Worm (Caenorhabditis elegans) whole organism, young adult: ENCODE results near the gene rdl-1.

Source experiments
- B0035.1 ChIP-seq: sonication (generic microtip); optimal IDR thresholded peaks from 2 replicates; lab custom pipeline; 2016; ENCODE audit warnings: missing genetic modification characterization, mild to moderate bottlenecking, missing compliant biosample characterization, missing genotype, missing genetic modification reagents
- C06A6.2 ChIP-seq: fragments of 200-800 bp; sonication (Bioruptor generic); conservative IDR thresholded peaks from 2 replicates; pipeline ENCODE4 v1.3.6; 2022; ENCODE audit warnings: missing genetic modification characterization, missing compliant biosample characterization
- C17E4.6 ChIP-seq: fragments of 200-800 bp; sonication (Bioruptor generic); IDR thresholded peaks from 2 replicates; pipeline ENCODE4 v1.3.6; 2022; ENCODE audit warnings: missing genetic modification reagents, missing genetic modification characterization, missing compliant biosample characterization
- F22D6.2 ChIP-seq: sonication (generic microtip); optimal IDR thresholded peaks from 2 replicates; lab custom pipeline; 2016; ENCODE audit warnings: mild to moderate bottlenecking, missing genetic modification characterization, missing compliant biosample characterization
- F33H1.4 ChIP-seq: fragments of 200-800 bp; sonication (Bioruptor generic); IDR thresholded peaks from 2 replicates; pipeline ENCODE4 v1.3.6; 2022; ENCODE audit warnings: missing genetic modification reagents, missing genetic modification characterization, missing compliant biosample characterization
- F39B2.1 ChIP-seq: fragments of 200-800 bp; sonication (Bioruptor generic); IDR thresholded peaks from 2 replicates; pipeline ENCODE4 v1.3.6; 2022; ENCODE audit warnings: missing genetic modification reagents, missing genetic modification characterization, missing compliant biosample characterization
- F57A8.1 ChIP-seq: fragments of 200-800 bp; sonication (Bioruptor generic); optimal IDR thresholded peaks from 2 replicates; lab custom pipeline; 2018; ENCODE audit warnings: mild to moderate bottlenecking, missing genetic modification characterization, moderate library complexity, missing compliant biosample characterization
- akir-1 ChIP-seq: fragments of 200-800 bp; sonication (Bioruptor generic); optimal IDR thresholded peaks from 2 replicates; lab custom pipeline; 2018; ENCODE audit warnings: mild to moderate bottlenecking, missing genetic modification characterization, moderate library complexity, missing compliant biosample characterization
- ama-1 ChIP-seq, 3 experiments: fragments of 150-350 bp in 1 of 3; sonication (generic microtip) in 2 of 3; optimal IDR thresholded peaks; 2 replicates each; lab custom pipeline; 2014 to 2018; ENCODE audit warnings: missing biosample characterization in 2 of 3, missing genetic modification characterization in 2 of 3, missing genetic modification reagents in 2 of 3
- attf-3 ChIP-seq: fragments of 200-800 bp; sonication (Bioruptor generic); conservative IDR thresholded peaks from 2 replicates; pipeline ENCODE4 v1.3.6; 2022; ENCODE audit warnings: missing genetic modification reagents, missing genetic modification characterization, missing compliant biosample characterization
- attf-5 ChIP-seq: fragments of 200-800 bp; sonication (Bioruptor generic); optimal IDR thresholded peaks from 2 replicates; lab custom pipeline; 2018; ENCODE audit warnings: mild to moderate bottlenecking, missing genetic modification characterization, missing compliant biosample characterization
- ccch-3 ChIP-seq: fragments of 200-800 bp; sonication (Bioruptor generic); optimal IDR thresholded peaks from 2 replicates; lab custom pipeline; 2018; ENCODE audit warnings: mild to moderate bottlenecking, missing genetic modification characterization, missing compliant biosample characterization
- cebp-1 ChIP-seq, 2 experiments: fragments of 200-800 bp in 1 of 2; sonication (Bioruptor generic) in 1 of 2; sonication (generic microtip) in 1 of 2; IDR thresholded peaks in 1 of 2; optimal IDR thresholded peaks in 1 of 2; 2 replicates each; pipeline versions ENCODE4 v1.3.6 to Lab custom; 2017 to 2022; ENCODE audit warnings: missing compliant biosample characterization in 2 of 2, missing genetic modification characterization in 2 of 2, mild to moderate bottlenecking in 1 of 2, missing genetic modification reagents in 1 of 2, moderate library complexity in 1 of 2
- ceh-100 ChIP-seq: fragments of 200-800 bp; sonication (Bioruptor generic); IDR thresholded peaks from 2 replicates; pipeline ENCODE4 v1.3.6; 2022; ENCODE audit warnings: missing genetic modification reagents, missing genetic modification characterization, missing compliant biosample characterization
- die-1 ChIP-seq: sonication (generic microtip); optimal IDR thresholded peaks from 2 replicates; lab custom pipeline; 2016; ENCODE audit warnings: missing genotype, mild to moderate bottlenecking, missing genetic modification characterization, missing compliant biosample characterization
- dox-1 ChIP-seq: fragments of 200-800 bp; sonication (Bioruptor generic); IDR thresholded peaks from 2 replicates; pipeline ENCODE4 v1.3.6; 2022; ENCODE audit warnings: missing genetic modification reagents, missing genetic modification characterization, missing compliant biosample characterization
- dpff-1 ChIP-seq: sonication (generic microtip); optimal IDR thresholded peaks from 2 replicates; lab custom pipeline; 2017; ENCODE audit warnings: mild to moderate bottlenecking, missing genetic modification characterization, missing compliant biosample characterization
- efl-1 ChIP-seq: fragments of 150-350 bp; optimal IDR thresholded peaks from 2 replicates; lab custom pipeline; 2014; ENCODE audit warnings: missing biosample characterization, missing genetic modification reagents, missing genetic modification characterization
- egl-18 ChIP-seq: fragments of 200-800 bp; sonication (Bioruptor generic); IDR thresholded peaks from 2 replicates; pipeline ENCODE4 v1.3.6; 2022; ENCODE audit warnings: missing genetic modification reagents, missing genetic modification characterization, missing compliant biosample characterization
- egl-44 ChIP-seq: fragments of 200-800 bp; sonication (Bioruptor generic); IDR thresholded peaks from 2 replicates; pipeline ENCODE4 v1.3.6; 2022; ENCODE audit warnings: missing genetic modification reagents, missing genetic modification characterization, missing compliant biosample characterization
- egrh-3 ChIP-seq: fragments of 200-800 bp; sonication (Bioruptor generic); IDR thresholded peaks from 2 replicates; pipeline ENCODE4 v1.3.6; 2022; ENCODE audit warnings: missing genetic modification reagents, missing genetic modification characterization, missing compliant biosample characterization
- hmg-1.2 ChIP-seq: fragments of 200-800 bp; sonication (Bioruptor generic); IDR thresholded peaks from 2 replicates; pipeline ENCODE4 v1.3.6; 2022; ENCODE audit warnings: missing genetic modification reagents, missing genetic modification characterization, missing compliant biosample characterization
- let-526 ChIP-seq: fragments of 200-800 bp; sonication (Bioruptor generic); IDR thresholded peaks from 2 replicates; pipeline ENCODE4 v1.3.6; 2022; ENCODE audit warnings: missing genetic modification reagents, missing genetic modification characterization, missing compliant biosample characterization
- lin-26 ChIP-seq: fragments of 200-800 bp; sonication (Bioruptor generic); IDR thresholded peaks from 2 replicates; pipeline ENCODE4 v1.3.6; 2022; ENCODE audit warnings: missing genetic modification reagents, missing genetic modification characterization, missing compliant biosample characterization
- lin-35 ChIP-seq, 3 experiments: fragments of 150-350 bp in 2 of 3; sonication (generic microtip) in 1 of 3; optimal IDR thresholded peaks; 2 replicates each; lab custom pipeline; 2014 to 2018; ENCODE audit warnings: missing biosample characterization in 3 of 3, missing genetic modification characterization in 3 of 3, missing genetic modification reagents in 3 of 3
- lin-40 ChIP-seq: sonication (generic microtip); optimal IDR thresholded peaks from 2 replicates; lab custom pipeline; 2016; ENCODE audit warnings: missing genetic modification characterization, mild to moderate bottlenecking, missing compliant biosample characterization, missing genotype, missing genetic modification reagents
- lin-54 ChIP-seq: fragments of 200-800 bp; sonication (Bioruptor generic); optimal IDR thresholded peaks from 2 replicates; lab custom pipeline; 2018; ENCODE audit warnings: mild to moderate bottlenecking, missing genetic modification characterization, missing compliant biosample characterization
- nfyb-1 ChIP-seq: fragments of 200-800 bp; sonication (Bioruptor generic); IDR thresholded peaks from 2 replicates; pipeline ENCODE4 v1.3.6; 2022; ENCODE audit warnings: missing genetic modification reagents, missing genetic modification characterization, missing compliant biosample characterization
- nhr-120 ChIP-seq: fragments of 200-800 bp; sonication (Bioruptor generic); IDR thresholded peaks from 2 replicates; pipeline ENCODE4 v1.3.6; 2022; ENCODE audit warnings: missing genetic modification characterization, missing compliant biosample characterization
- nhr-179 ChIP-seq: sonication (generic microtip); optimal IDR thresholded peaks from 2 replicates; lab custom pipeline; 2016; ENCODE audit warnings: mild to moderate bottlenecking, missing genetic modification characterization, missing compliant biosample characterization
- nhr-27 ChIP-seq: fragments of 200-800 bp; sonication (Bioruptor generic); optimal IDR thresholded peaks from 2 replicates; lab custom pipeline; 2018; ENCODE audit warnings: mild to moderate bottlenecking, missing genetic modification characterization, moderate library complexity, missing compliant biosample characterization
- nhr-90 ChIP-seq: sonication (generic microtip); optimal IDR thresholded peaks from 2 replicates; lab custom pipeline; 2016; ENCODE audit warnings: missing genotype, mild to moderate bottlenecking, missing genetic modification characterization, missing compliant biosample characterization
- pbrm-1 ChIP-seq: fragments of 200-800 bp; sonication (Bioruptor generic); IDR thresholded peaks from 2 replicates; pipeline ENCODE4 v1.3.6; 2022; ENCODE audit warnings: missing genetic modification reagents, missing genetic modification characterization, missing compliant biosample characterization
- rcor-1 ChIP-seq: fragments of 200-800 bp; sonication (Bioruptor generic); IDR thresholded peaks from 2 replicates; pipeline ENCODE4 v1.3.6; 2022; ENCODE audit warnings: missing genetic modification reagents, missing genetic modification characterization, missing compliant biosample characterization
- rec-8 ChIP-seq, 2 experiments: sonication (generic microtip); optimal IDR thresholded peaks; 2 replicates each; lab custom pipeline; 2016; ENCODE audit warnings: mild to moderate bottlenecking in 2 of 2, missing genetic modification characterization in 2 of 2, missing genetic modification reagents in 2 of 2, missing genotype in 2 of 2, missing biosample characterization in 1 of 2, missing compliant biosample characterization in 1 of 2, moderate library complexity in 1 of 2
- snpc-1.3 ChIP-seq: sonication (generic microtip); optimal IDR thresholded peaks from 2 replicates; lab custom pipeline; 2017; ENCODE audit warnings: missing genetic modification characterization, mild to moderate bottlenecking, missing compliant biosample characterization, antibody characterized with exemption, moderate library complexity, missing genotype, missing genetic modification reagents; ENCODE audit not compliant: insufficient read depth
- sptf-2 ChIP-seq: fragments of 200-800 bp; sonication (Bioruptor generic); optimal IDR thresholded peaks from 2 replicates; lab custom pipeline; 2018; ENCODE audit warnings: mild to moderate bottlenecking, missing genetic modification characterization, missing compliant biosample characterization
- tbp1 ChIP-seq: fragments of 200-800 bp; sonication (Bioruptor generic); optimal IDR thresholded peaks from 2 replicates; lab custom pipeline; 2018; ENCODE audit warnings: mild to moderate bottlenecking, missing genetic modification characterization, missing compliant biosample characterization
- ztf-18 ChIP-seq: sonication (generic microtip); optimal IDR thresholded peaks from 2 replicates; lab custom pipeline; 2016; ENCODE audit warnings: missing genotype, mild to moderate bottlenecking, missing genetic modification characterization, missing compliant biosample characterization
- ztf-22 ChIP-seq: fragments of 200-800 bp; sonication (Bioruptor generic); optimal IDR thresholded peaks from 2 replicates; lab custom pipeline; 2018; ENCODE audit warnings: mild to moderate bottlenecking, missing genetic modification characterization, moderate library complexity, missing compliant biosample characterization
- ztf-25 ChIP-seq: fragments of 200-800 bp; sonication (Bioruptor generic); IDR thresholded peaks from 2 replicates; pipeline ENCODE4 v1.3.6; 2022; ENCODE audit warnings: missing genetic modification reagents, missing genetic modification characterization, missing compliant biosample characterization
- ztf-26 ChIP-seq: sonication (generic microtip); optimal IDR thresholded peaks from 2 replicates; lab custom pipeline; 2017; ENCODE audit warnings: missing genetic modification characterization, missing compliant biosample characterization
- ztf-28 ChIP-seq: fragments of 200-800 bp; sonication (Bioruptor generic); IDR thresholded peaks from 2 replicates; pipeline ENCODE4 v1.3.6; 2022; ENCODE audit warnings: missing genetic modification reagents, missing genetic modification characterization, missing compliant biosample characterization

rdl-1 gene

DNA sequence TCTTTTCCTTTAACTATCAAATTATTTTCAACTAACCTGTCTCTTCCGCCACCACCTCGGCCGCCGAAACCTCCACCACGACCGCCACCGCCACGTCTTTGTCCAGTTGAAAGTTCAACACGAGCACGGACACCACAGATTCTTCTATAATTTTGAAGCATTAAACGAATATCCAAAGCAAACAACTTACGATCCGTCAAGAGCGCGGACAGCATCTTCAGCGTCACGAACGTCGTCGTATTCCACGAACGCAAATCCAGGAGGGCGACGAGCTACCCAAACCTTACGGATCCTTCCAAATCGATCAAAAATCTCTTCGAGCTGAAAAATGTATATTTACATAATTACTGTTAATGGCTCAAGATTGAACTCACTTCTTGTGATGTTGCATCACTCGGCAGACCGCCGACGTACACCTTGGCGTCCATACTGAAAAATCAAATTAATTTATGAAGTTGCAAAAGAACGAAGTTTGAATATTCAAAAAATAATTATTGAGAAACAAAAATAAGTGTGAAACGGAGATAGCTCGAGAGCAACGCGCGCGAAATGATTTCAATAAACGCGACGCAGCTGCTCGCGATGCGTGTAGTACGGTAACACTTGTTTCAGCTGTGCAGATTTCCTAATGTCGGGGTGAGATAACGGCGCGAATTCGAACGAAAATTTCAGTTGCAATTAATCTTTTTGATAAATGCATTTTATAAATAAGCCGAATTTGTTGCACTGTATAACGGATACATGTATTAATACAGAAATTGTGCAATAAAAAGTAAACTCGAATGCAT, 20.9 kb upstream of the rdl-1 start, which contains the start of gene rsp-6 (continued):
- TF ChIP-seq egl-44 (GFP tag; lab: Robert Waterston, UW) (no peak), nhr-179 (tag; lab: Kevin White, UChicago) (no peak), B0035.1 (tag; lab: Kevin White, UChicago) (no peak), ztf-28 (0 out of 2 replicates have a peak, but pooled peaks have one; percentile 8), tbp1 (peak; percentile 58), akir-1 (GFP tag; lab: Kevin White, UChicago) (no peak), ama-1 (optimal IDR thresholded peaks at IDR 0.05; lab: Kevin White, UChicago) (peak; percentile 28), ama-1 (GFP tag; optimal IDR thresholded peaks at IDR 0.05; lab: Kevin White, UChicago) (peak in 1 of 2 experiments; percentile 29), die-1 (tag; lab: Kevin White, UChicago) (peak; percentile 53), nhr-90 (peak; percentile 19), C06A6.2 (GFP tag; lab: Robert Waterston, UW) (no peak), lin-26 (peak; percentile 77), pbrm-1 (GFP tag; lab: Robert Waterston, UW) (0 out of 2 replicates have a peak, but pooled peaks have one; percentile 67), nhr-27 (tag; lab: Kevin White, UChicago) (no peak), snpc-1.3 (tag; lab: Kevin White, UChicago) (peak; percentile 80), dpff-1 (no peak), lin-40 (tag; lab: Kevin White, UChicago) (peak; percentile 63), let-526 (GFP tag; lab: Robert Waterston, UW) (0 out of 2 replicates have a peak, but pooled peaks have one; percentile 70), lin-35 (GFP tag; optimal IDR thresholded peaks at IDR 0.05; lab: Kevin White, UChicago) (peak; percentile 14 to 92 (median 56)), attf-5 (GFP tag; lab: Kevin White, UChicago) (peak; percentile 59), F57A8.1 (no peak), ccch-3 (GFP tag; lab: Kevin White, UChicago) (no peak), F22D6.2 (no peak), nhr-120 (GFP tag; lab: Robert Waterston, UW) (0 out of 2 replicates have a peak, but pooled peaks have one; percentile 43), lin-54 (GFP tag; lab: Kevin White, UChicago) (peak; percentile 88), hmg-1.2 (GFP tag; lab: Robert Waterston, UW) (peak; percentile 58; the same call in 1 of the 2 replicates), ceh-100 (GFP tag; lab: Robert Waterston, UW) (peak; percentile 61), rcor-1 (GFP tag; lab: Robert Waterston, UW) (peak; percentile 62), dox-1 (GFP tag; lab: Robert Waterston, UW) (peak; percentile 84), ztf-25 (GFP tag; lab: Robert Waterston, UW) (no peak), sptf-2 (GFP tag; lab: Kevin White, UChicago) (no peak), F39B2.1 (GFP tag; lab: Robert Waterston, UW) (no peak), egl-18 (GFP tag; lab: Robert Waterston, UW) (no peak), efl-1 (GFP tag; lab: Kevin White, UChicago) (peak; percentile 93), egrh-3 (peak; percentile 64), ztf-22 (no peak), C17E4.6 (GFP tag; lab: Robert Waterston, UW) (peak; percentile 43; the same call in 1 of the 2 replicates), rec-8 (tag; optimal IDR thresholded peaks at IDR 0.05; lab: Kevin White, UChicago) (no peak), cebp-1 (GFP tag; IDR thresholded peaks at IDR 0.05; lab: Robert Waterston, UW) (peak; percentile 76), cebp-1 (tag; optimal IDR thresholded peaks at IDR 0.05; lab: Kevin White, UChicago) (peak; percentile 84), F33H1.4 (peak; percentile 94), nfyb-1 (GFP tag; lab: Robert Waterston, UW) (peak; percentile 77), attf-3 (peak; percentile 30; the same call in 1 of the 2 replicates), ztf-26 (no peak), ztf-18 (peak; percentile 27)
